Fruit fly (Drosophila melanogaster) whole organism, embryonic: Measurements from ENCODE around the gene CG11893.

Experiments used
- Atf6 ChIP-seq: fragments of 200-800 bp; sonication (Bioruptor generic); IDR thresholded peaks from 2 replicates; pipeline ENCODE4 v1.3.6; 2022; ENCODE audit warnings: missing biosample characterization, missing genetic modification characterization
- B-H2 ChIP-seq: fragments of 200-800 bp; sonication (Bioruptor generic); optimal IDR thresholded peaks from 2 replicates; lab custom pipeline; 2018; ENCODE audit warnings: missing biosample characterization, mild to moderate bottlenecking, missing genetic modification characterization
- Bteb2 ChIP-seq: fragments of 200-800 bp; sonication (Bioruptor generic); optimal IDR thresholded peaks from 2 replicates; lab custom pipeline; 2016; ENCODE audit warnings: missing biosample characterization, missing genetic modification characterization
- CG1024 ChIP-seq: fragments of 200-800 bp; sonication (Bioruptor generic); IDR thresholded peaks from 2 replicates; pipeline ENCODE4 v1.3.6; 2022; ENCODE audit warnings: missing biosample characterization, missing genetic modification characterization
- CG10654 ChIP-seq: fragments of 200-800 bp; sonication (Bioruptor generic); optimal IDR thresholded peaks from 2 replicates; lab custom pipeline; 2016; ENCODE audit warnings: missing biosample characterization, missing genetic modification characterization
- CG11085 ChIP-seq: fragments of 200-800 bp; sonication (Bioruptor generic); IDR thresholded peaks from 2 replicates; pipeline ENCODE4 v1.3.6; 2022; ENCODE audit warnings: missing biosample characterization, missing genetic modification characterization
- CG11093 ChIP-seq: fragments of 200-800 bp; sonication (Bioruptor generic); IDR thresholded peaks from 3 replicates; pipeline ENCODE4 v1.3.6; 2022; ENCODE audit warnings: missing biosample characterization, missing genetic modification characterization
- CG12104 ChIP-seq: fragments of 200-800 bp; sonication (Bioruptor generic); optimal IDR thresholded peaks from 3 replicates; lab custom pipeline; 2016; ENCODE audit warnings: missing biosample characterization, missing genetic modification characterization
- CG12659 ChIP-seq: fragments of 200-800 bp; sonication (Bioruptor generic); optimal IDR thresholded peaks from 3 replicates; lab custom pipeline; 2017; ENCODE audit warnings: mild to moderate bottlenecking, missing biosample characterization, missing genetic modification reagents, missing genetic modification characterization
- CG13123 ChIP-seq: fragments of 200-800 bp; sonication (Bioruptor generic); optimal IDR thresholded peaks from 2 replicates; lab custom pipeline; 2016; ENCODE audit warnings: missing biosample characterization, missing genetic modification characterization
- CG13287 ChIP-seq: fragments of 200-800 bp; sonication (Bioruptor generic); IDR thresholded peaks from 2 replicates; pipeline ENCODE4 v1.3.6; 2022; ENCODE audit warnings: missing biosample characterization, missing genetic modification characterization; ENCODE audit not compliant: partially characterized antibody
- CG18764 ChIP-seq: fragments of 200-800 bp; sonication (Bioruptor generic); optimal IDR thresholded peaks from 3 replicates; lab custom pipeline; 2016; ENCODE audit warnings: missing biosample characterization, missing genetic modification characterization
- CG2678 ChIP-seq: fragments of 200-800 bp; sonication (Bioruptor generic); optimal IDR thresholded peaks from 3 replicates; lab custom pipeline; 2019; ENCODE audit warnings: missing biosample characterization, mild to moderate bottlenecking, missing genetic modification characterization, moderate library complexity
- CG2712 ChIP-seq: fragments of 200-800 bp; optimal IDR thresholded peaks from 3 replicates; lab custom pipeline; 2019; ENCODE audit warnings: missing biosample characterization, mild to moderate bottlenecking, missing genetic modification characterization, moderate library complexity
- CG30020 ChIP-seq: fragments of 200-800 bp; optimal IDR thresholded peaks from 2 replicates; lab custom pipeline; 2019; ENCODE audit warnings: missing biosample characterization, mild to moderate bottlenecking, missing genetic modification characterization, moderate library complexity
- CG32767 ChIP-seq: fragments of 200-800 bp; sonication (Bioruptor generic); IDR thresholded peaks from 2 replicates; pipeline ENCODE4 v1.3.6; 2022; ENCODE audit warnings: missing biosample characterization, missing genetic modification characterization
- CG3407 ChIP-seq: fragments of 200-800 bp; sonication (Bioruptor generic); optimal IDR thresholded peaks from 2 replicates; lab custom pipeline; 2018; ENCODE audit warnings: missing biosample characterization, mild to moderate bottlenecking, missing genetic modification characterization
- CG6272 ChIP-seq: fragments of 200-800 bp; sonication (Bioruptor generic); IDR thresholded peaks from 2 replicates; pipeline ENCODE4 v1.3.6; 2022; ENCODE audit warnings: missing biosample characterization, missing genetic modification characterization
- CG6791 ChIP-seq: fragments of 200-800 bp; sonication (Bioruptor generic); IDR thresholded peaks from 3 replicates; pipeline ENCODE4 v1.3.6; 2022; ENCODE audit warnings: missing biosample characterization, missing genetic modification characterization; ENCODE audit not compliant: partially characterized antibody
- CkIIα-i1 ChIP-seq: fragments of 200-800 bp; sonication (Bioruptor generic); IDR thresholded peaks from 2 replicates; pipeline ENCODE4 v1.3.6; 2022; ENCODE audit warnings: missing biosample characterization, missing genetic modification characterization
- Dbx ChIP-seq: fragments of 200-800 bp; sonication (Bioruptor generic); IDR thresholded peaks from 3 replicates; pipeline ENCODE4 v1.3.6; 2022; ENCODE audit warnings: missing biosample characterization, missing genetic modification characterization
- Dfd ChIP-seq, 2 experiments: fragments of >200 bp; optimal IDR thresholded peaks; 2 replicates each; lab custom pipeline; 2017; ENCODE audit warnings: missing biosample characterization in 2 of 2, missing genetic modification characterization in 2 of 2
- Drgx ChIP-seq: fragments of 200-800 bp; sonication (Bioruptor generic); IDR thresholded peaks from 2 replicates; pipeline ENCODE4 v1.3.6; 2022; ENCODE audit warnings: missing biosample characterization, missing genetic modification characterization
- HLH4C ChIP-seq: fragments of 200-800 bp; sonication (Bioruptor generic); IDR thresholded peaks from 3 replicates; pipeline ENCODE4 v1.3.6; 2022; ENCODE audit warnings: missing biosample characterization, missing genetic modification characterization; ENCODE audit not compliant: partially characterized antibody
- Hey ChIP-seq: fragments of 200-800 bp; sonication (Bioruptor generic); optimal IDR thresholded peaks from 3 replicates; lab custom pipeline; 2018; ENCODE audit warnings: missing biosample characterization, mild to moderate bottlenecking, missing genetic modification characterization
- Med ChIP-seq: fragments of 200-800 bp; sonication (Bioruptor generic); peaks from one replicate; lab custom pipeline; 2016; ENCODE audit warnings: missing biosample characterization, missing genetic modification characterization, mild to moderate bottlenecking, inconsistent platforms, moderate library complexity
- NFAT ChIP-seq: fragments of 200-800 bp; sonication (Bioruptor generic); IDR thresholded peaks from 2 replicates; pipeline ENCODE4 v1.3.6; 2022; ENCODE audit warnings: missing biosample characterization, missing genetic modification characterization
- NfI ChIP-seq: fragments of 200-800 bp; sonication (Bioruptor generic); optimal IDR thresholded peaks from 3 replicates; lab custom pipeline; 2018; ENCODE audit warnings: missing biosample characterization, mild to moderate bottlenecking, missing genetic modification characterization, moderate library complexity
- Sin3A ChIP-seq: fragments of >200 bp; optimal IDR thresholded peaks from 2 replicates; lab custom pipeline; 2018
- Stat92E ChIP-seq, 3 experiments: fragments of >200 bp in 2 of 3; fragments of 200-800 bp in 1 of 3; sonication (Bioruptor generic) in 1 of 3; optimal IDR thresholded peaks; 2 replicates each; lab custom pipeline; 2017 to 2019; ENCODE audit warnings: missing biosample characterization in 3 of 3, missing genetic modification characterization in 3 of 3, mild to moderate bottlenecking in 1 of 3, moderate library complexity in 1 of 3
- al ChIP-seq: fragments of 200-800 bp; sonication (Bioruptor generic); IDR thresholded peaks from 2 replicates; pipeline ENCODE4 v1.3.6; 2022; ENCODE audit warnings: missing biosample characterization, missing genetic modification characterization
- amos ChIP-seq: fragments of 200-800 bp; sonication (Bioruptor generic); IDR thresholded peaks from 2 replicates; pipeline ENCODE4 v1.3.6; 2022; ENCODE audit warnings: missing biosample characterization, missing genetic modification characterization; ENCODE audit not compliant: partially characterized antibody
- br ChIP-seq: fragments of >200 bp; optimal IDR thresholded peaks from 2 replicates; lab custom pipeline; 2017
- cad ChIP-seq: fragments of >200 bp; optimal IDR thresholded peaks from 2 replicates; lab custom pipeline; 2017; ENCODE audit warnings: missing biosample characterization, missing genetic modification characterization
- dati ChIP-seq: fragments of 200-800 bp; sonication (Bioruptor generic); IDR thresholded peaks from 2 replicates; pipeline ENCODE4 v1.3.6; 2022; ENCODE audit warnings: missing biosample characterization, missing genetic modification characterization
- en ChIP-seq: fragments of 200-800 bp; sonication (Bioruptor generic); optimal IDR thresholded peaks from 2 replicates; lab custom pipeline; 2016; ENCODE audit warnings: missing biosample characterization, missing genetic modification characterization
- exex ChIP-seq: fragments of 200-800 bp; sonication (Bioruptor generic); optimal IDR thresholded peaks from 4 replicates; lab custom pipeline; 2018; ENCODE audit warnings: missing biosample characterization, mild to moderate bottlenecking, missing genetic modification characterization, moderate library complexity
- gfzf ChIP-seq: fragments of 200-800 bp; sonication (Bioruptor generic); optimal IDR thresholded peaks from 2 replicates; lab custom pipeline; 2016; ENCODE audit warnings: missing biosample characterization, mild to moderate bottlenecking, missing genetic modification characterization, moderate library complexity
- gt ChIP-seq: fragments of 200-800 bp; sonication (Bioruptor generic); IDR thresholded peaks from 2 replicates; pipeline ENCODE4 v1.3.6; 2022; ENCODE audit warnings: missing biosample characterization, missing genetic modification characterization
- ham ChIP-seq: fragments of 200-800 bp; sonication (Bioruptor generic); IDR thresholded peaks from 2 replicates; pipeline ENCODE4 v1.3.6; 2022; ENCODE audit warnings: missing biosample characterization, missing genetic modification characterization
- jumu ChIP-seq: fragments of 200-800 bp; sonication (Bioruptor generic); optimal IDR thresholded peaks from 3 replicates; lab custom pipeline; 2016; ENCODE audit warnings: missing biosample characterization, missing genetic modification characterization
- kah ChIP-seq: fragments of 200-800 bp; sonication (Bioruptor generic); optimal IDR thresholded peaks from 2 replicates; lab custom pipeline; 2018; ENCODE audit warnings: missing biosample characterization, mild to moderate bottlenecking, missing genetic modification characterization
- luna ChIP-seq: fragments of 200-800 bp; sonication (Bioruptor generic); optimal IDR thresholded peaks from 2 replicates; lab custom pipeline; 2016; ENCODE audit warnings: missing biosample characterization, missing genetic modification characterization
- mld ChIP-seq: fragments of 200-800 bp; sonication (Bioruptor generic); IDR thresholded peaks from 3 replicates; pipeline ENCODE4 v1.3.6; 2022; ENCODE audit warnings: missing biosample characterization, missing genetic modification characterization; ENCODE audit not compliant: partially characterized antibody
- nerfin-2 ChIP-seq: fragments of 200-800 bp; sonication (Bioruptor generic); IDR thresholded peaks from 2 replicates; pipeline ENCODE4 v1.3.6; 2022; ENCODE audit warnings: missing biosample characterization, missing genetic modification characterization; ENCODE audit not compliant: partially characterized antibody
- peb ChIP-seq: fragments of 200-800 bp; sonication (Bioruptor generic); IDR thresholded peaks from 2 replicates; pipeline ENCODE4 v1.3.6; 2022; ENCODE audit warnings: missing biosample characterization, missing genetic modification characterization
- salm ChIP-seq: fragments of 200-800 bp; sonication (Bioruptor generic); optimal IDR thresholded peaks from 2 replicates; lab custom pipeline; 2018; ENCODE audit warnings: missing biosample characterization, mild to moderate bottlenecking, missing genetic modification characterization
- sens-2 ChIP-seq: fragments of 200-800 bp; sonication (Bioruptor generic); IDR thresholded peaks from 2 replicates; pipeline ENCODE4 v1.3.6; 2022; ENCODE audit warnings: missing biosample characterization, missing genetic modification characterization
- sim ChIP-seq: fragments of 200-800 bp; sonication (Bioruptor generic); IDR thresholded peaks from 2 replicates; pipeline ENCODE4 v1.3.6; 2022; ENCODE audit warnings: missing biosample characterization, missing genetic modification characterization
- sisA ChIP-seq: fragments of 200-800 bp; sonication (Bioruptor generic); IDR thresholded peaks from 2 replicates; pipeline ENCODE4 v1.3.6; 2022; ENCODE audit warnings: missing biosample characterization, missing genetic modification characterization
- sob ChIP-seq: fragments of 200-800 bp; sonication (Bioruptor generic); IDR thresholded peaks from 2 replicates; pipeline ENCODE4 v1.3.6; 2022; ENCODE audit warnings: missing biosample characterization, missing genetic modification characterization
- z ChIP-seq: fragments of 200-800 bp; sonication (Bioruptor generic); IDR thresholded peaks from 3 replicates; pipeline ENCODE4 v1.3.6; 2022; ENCODE audit warnings: missing biosample characterization, missing genetic modification characterization

The CG11893 gene

DNA sequence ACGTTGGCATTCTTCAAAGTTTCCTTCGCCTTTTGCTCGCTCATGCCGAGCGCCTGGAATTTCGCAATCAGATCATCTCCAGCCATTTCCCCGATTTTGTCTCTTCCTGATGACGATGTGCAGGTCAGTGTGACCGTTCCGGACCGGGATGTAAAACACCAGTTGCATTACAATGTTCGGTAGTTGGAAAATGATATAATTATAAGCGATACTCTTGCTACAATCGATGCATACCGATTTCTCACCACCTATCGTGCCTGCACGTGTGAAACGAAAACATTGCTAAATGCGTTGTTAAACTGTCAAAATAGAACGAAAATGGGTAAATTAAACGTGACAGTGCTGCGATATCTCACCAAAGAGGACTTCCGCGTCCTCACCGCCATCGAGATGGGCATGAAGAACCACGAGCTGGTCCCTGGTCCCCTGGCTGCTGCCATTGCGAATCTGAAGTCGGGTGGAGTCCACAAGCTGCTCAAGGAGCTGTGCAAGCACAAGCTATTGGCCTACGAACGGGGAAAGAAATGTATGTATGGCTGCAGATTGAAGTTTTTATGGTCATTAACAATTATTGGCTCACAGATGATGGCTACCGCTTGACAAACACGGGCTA is 24.0 kb upstream of the CG11893 start, which contains the start of the genes GlnRS and RIOK2 (continued):
- no peak for TF ChIP-seq CG13123 (GFP tag; lab: Kevin White, UChicago)
- TF ChIP-seq sob (GFP tag; lab: Robert Waterston, UW), result 0 out of 2 replicates have a peak, but pooled peaks have one; percentile 49
- no peak for TF ChIP-seq CG10654
- TF ChIP-seq CG30020 (tag; lab: Kevin White, UChicago), result peak; percentile 94
- TF ChIP-seq dati (GFP tag; lab: Robert Waterston, UW), result no peak
- peak; percentile 64 for TF ChIP-seq CG12659 (GFP tag; lab: Kevin White, UChicago)
- no peak for TF ChIP-seq ham (GFP tag; lab: Robert Waterston, UW)
- TF ChIP-seq Drgx, result no peak
- no peak for TF ChIP-seq jumu (GFP tag; lab: Kevin White, UChicago)
- TF ChIP-seq al (GFP tag; lab: Robert Waterston, UW), result no peak
- no peak for TF ChIP-seq Bteb2 (GFP tag; lab: Kevin White, UChicago)
- no peak for TF ChIP-seq CG18764
- TF ChIP-seq nerfin-2, result peak; percentile 75; the same call in 1 of the 2 replicates
- TF ChIP-seq CG3407 (GFP tag; lab: Kevin White, UChicago), result no peak
- no peak for TF ChIP-seq br (lab: Kevin White, UChicago)
- peak; percentile 91 for TF ChIP-seq mld
- no peak for TF ChIP-seq CG6272 (GFP tag; lab: Robert Waterston, UW)
- no peak for TF ChIP-seq luna (GFP tag; lab: Kevin White, UChicago)
- TF ChIP-seq Dbx (GFP tag; lab: Robert Waterston, UW), result peak; percentile 60; the same call in 2 of the 3 replicates
- TF ChIP-seq exex (tag; lab: Kevin White, UChicago), result no peak
- peak; percentile 97 for TF ChIP-seq CG6791 (GFP tag; lab: Robert Waterston, UW)
- TF ChIP-seq en, result no peak
- TF ChIP-seq sens-2, result no peak
- TF ChIP-seq NfI, result no peak
- TF ChIP-seq Hey, result no peak
- no peak; the same call in 1 of the 2 replicates for TF ChIP-seq NFAT (GFP tag; lab: Robert Waterston, UW)
- peak; percentile 99 for TF ChIP-seq CG13287
- no peak for TF ChIP-seq salm (tag; lab: Kevin White, UChicago)
- TF ChIP-seq CG1024, result peak; percentile 88
- peak; percentile 92 for TF ChIP-seq HLH4C (GFP tag; lab: Robert Waterston, UW)
- TF ChIP-seq CG11093 (GFP tag; lab: Robert Waterston, UW), result no peak
- TF ChIP-seq z (GFP tag; lab: Robert Waterston, UW), result no peak
- TF ChIP-seq gfzf (GFP tag; lab: Kevin White, UChicago), result peak; percentile 91
- TF ChIP-seq CG2712 (tag; lab: Kevin White, UChicago), result peak; percentile 48
- peak; percentile 44 for TF ChIP-seq kah (GFP tag; lab: Kevin White, UChicago)
- TF ChIP-seq Stat92E (GFP tag; optimal IDR thresholded peaks at IDR 0.05; lab: Kevin White, UChicago), result peak in 1 of 3 experiments; percentile 12
- no peak for TF ChIP-seq sim
- TF ChIP-seq Atf6 (GFP tag; lab: Robert Waterston, UW), result no peak
- TF ChIP-seq CkIIα-i1 (GFP tag; lab: Robert Waterston, UW), result no peak
- TF ChIP-seq sisA (GFP tag; lab: Robert Waterston, UW), result no peak
- no peak for TF ChIP-seq cad (GFP tag; lab: Kevin White, UChicago)
- no peak for TF ChIP-seq gt (GFP tag; lab: Robert Waterston, UW)
- TF ChIP-seq CG2678, result no peak
- no peak for TF ChIP-seq CG12104 (GFP tag; lab: Kevin White, UChicago)
- peak; percentile 78 for TF ChIP-seq Sin3A
- no peak for TF ChIP-seq peb (GFP tag; lab: Robert Waterston, UW)
- TF ChIP-seq amos, result peak; percentile 97
- peak; percentile 53 for TF ChIP-seq B-H2 (GFP tag; lab: Kevin White, UChicago)
- TF ChIP-seq CG11085, result no peak
- peak; percentile 78 for TF ChIP-seq Med (GFP tag; lab: Kevin White, UChicago)
- TF ChIP-seq CG32767 (GFP tag; lab: Robert Waterston, UW), result no peak
- peak in 1 of 2 experiments; percentile 79 for TF ChIP-seq Dfd (GFP tag; optimal IDR thresholded peaks at IDR 0.05; lab: Kevin White, UChicago)
